Fruit fly (Drosophila melanogaster) whole organism, embryonic: Measurements from ENCODE around the gene Rbp4.
A peak's percentile ranks its signal among the peaks of the same experiment; 100 is the strongest.

Experiments
- Atf6 ChIP-seq: fragments of 200-800 bp; sonication (Bioruptor generic); IDR thresholded peaks from 2 replicates; pipeline ENCODE4 v1.3.6; 2022; ENCODE audit warnings: missing biosample characterization, missing genetic modification characterization
- B-H1 ChIP-seq: fragments of 200-800 bp; sonication (Bioruptor generic); IDR thresholded peaks from 3 replicates; pipeline ENCODE4 v1.3.6; 2022; ENCODE audit warnings: missing biosample characterization, missing genetic modification characterization
- CG11695 ChIP-seq: fragments of 200-800 bp; sonication (Bioruptor generic); IDR thresholded peaks from 3 replicates; pipeline ENCODE4 v1.3.6; 2022; ENCODE audit warnings: missing biosample characterization, missing genetic modification characterization
- CG12744 ChIP-seq: fragments of 200-800 bp; sonication (Bioruptor generic); optimal IDR thresholded peaks from 2 replicates; lab custom pipeline; 2016; ENCODE audit warnings: missing biosample characterization, missing genetic modification characterization
- CG12769 ChIP-seq: fragments of 200-800 bp; sonication (Bioruptor generic); optimal IDR thresholded peaks from 2 replicates; lab custom pipeline; 2019; ENCODE audit warnings: missing biosample characterization, mild to moderate bottlenecking, missing genetic modification characterization, moderate library complexity
- CG13296 ChIP-seq: fragments of 200-800 bp; sonication (Bioruptor generic); optimal IDR thresholded peaks from 3 replicates; lab custom pipeline; 2018; ENCODE audit warnings: missing biosample characterization, mild to moderate bottlenecking, missing genetic modification characterization
- CG13424 ChIP-seq: fragments of 200-800 bp; sonication (Bioruptor generic); optimal IDR thresholded peaks from 2 replicates; lab custom pipeline; 2019; ENCODE audit warnings: missing biosample characterization, mild to moderate bottlenecking, missing genetic modification characterization, moderate library complexity
- CG15479 ChIP-seq: fragments of 200-800 bp; sonication (Bioruptor generic); optimal IDR thresholded peaks from 3 replicates; lab custom pipeline; 2019; ENCODE audit warnings: missing biosample characterization, mild to moderate bottlenecking, missing genetic modification characterization, moderate library complexity
- CG17385 ChIP-seq: fragments of 200-800 bp; sonication (Bioruptor generic); optimal IDR thresholded peaks from 3 replicates; lab custom pipeline; 2018; ENCODE audit warnings: missing biosample characterization, mild to moderate bottlenecking, missing genetic modification characterization
- CG17568 ChIP-seq: fragments of 200-800 bp; sonication (Bioruptor generic); optimal IDR thresholded peaks from 2 replicates; lab custom pipeline; 2018; ENCODE audit warnings: missing biosample characterization, mild to moderate bottlenecking, missing genetic modification characterization, moderate library complexity
- CG1832 ChIP-seq: fragments of 200-800 bp; sonication (Bioruptor generic); optimal IDR thresholded peaks from 2 replicates; lab custom pipeline; 2017; ENCODE audit warnings: missing biosample characterization, mild to moderate bottlenecking, missing genetic modification characterization, inconsistent platforms
- CG3163 ChIP-seq: fragments of 200-800 bp; sonication (Bioruptor generic); optimal IDR thresholded peaks from 3 replicates; lab custom pipeline; 2016; ENCODE audit warnings: missing biosample characterization, missing genetic modification characterization
- CG32767 ChIP-seq: fragments of 200-800 bp; sonication (Bioruptor generic); IDR thresholded peaks from 2 replicates; pipeline ENCODE4 v1.3.6; 2022; ENCODE audit warnings: missing biosample characterization, missing genetic modification characterization
- CG34376 ChIP-seq: fragments of 200-800 bp; sonication (Bioruptor generic); optimal IDR thresholded peaks from 2 replicates; lab custom pipeline; 2018; ENCODE audit warnings: missing biosample characterization, mild to moderate bottlenecking, missing genetic modification characterization
- CG4328 ChIP-seq: fragments of 200-800 bp; sonication (Bioruptor generic); optimal IDR thresholded peaks from 3 replicates; lab custom pipeline; 2017; ENCODE audit warnings: missing biosample characterization, missing genetic modification reagents, missing genetic modification characterization
- CG5245 ChIP-seq: fragments of 200-800 bp; sonication (Bioruptor generic); optimal IDR thresholded peaks from 3 replicates; lab custom pipeline; 2016; ENCODE audit warnings: missing biosample characterization, missing genetic modification characterization
- CG6813 ChIP-seq: fragments of 200-800 bp; sonication (Bioruptor generic); optimal IDR thresholded peaks from 2 replicates; lab custom pipeline; 2017; ENCODE audit warnings: missing biosample characterization, missing genetic modification characterization, mild to moderate bottlenecking, moderate library complexity, missing genetic modification reagents
- CG8924 ChIP-seq: fragments of 200-800 bp; optimal IDR thresholded peaks from 3 replicates; lab custom pipeline; 2019; ENCODE audit warnings: missing biosample characterization, mild to moderate bottlenecking, missing genetic modification characterization, moderate library complexity
- CG9437 ChIP-seq: fragments of 200-800 bp; sonication (Bioruptor generic); optimal IDR thresholded peaks from 2 replicates; lab custom pipeline; 2018; ENCODE audit warnings: missing biosample characterization, mild to moderate bottlenecking, missing genetic modification characterization
- CG9797 ChIP-seq: fragments of 200-800 bp; sonication (Bioruptor generic); optimal IDR thresholded peaks from 3 replicates; lab custom pipeline; 2018; ENCODE audit warnings: missing biosample characterization, mild to moderate bottlenecking, missing genetic modification characterization
- Hr78 ChIP-seq, 2 experiments: fragments of 200-800 bp in 1 of 2; fragments of >200 bp in 1 of 2; sonication (Bioruptor generic) in 1 of 2; optimal IDR thresholded peaks; 2 replicates each; lab custom pipeline; 2017 to 2019; ENCODE audit warnings: missing biosample characterization in 2 of 2, missing genetic modification characterization in 2 of 2, mild to moderate bottlenecking in 1 of 2, moderate library complexity in 1 of 2
- Max ChIP-seq: fragments of 200-800 bp; sonication (Bioruptor generic); optimal IDR thresholded peaks from 2 replicates; lab custom pipeline; 2016; ENCODE audit warnings: missing biosample characterization, mild to moderate bottlenecking, missing genetic modification characterization
- Neu2 ChIP-seq: fragments of 200-800 bp; sonication (Bioruptor generic); optimal IDR thresholded peaks from 3 replicates; lab custom pipeline; 2016; ENCODE audit warnings: missing biosample characterization, missing genetic modification characterization, borderline replicate concordance
- Poxn ChIP-seq: fragments of 200-800 bp; sonication (Bioruptor generic); IDR thresholded peaks from 2 replicates; pipeline ENCODE4 v1.3.6; 2022; ENCODE audit warnings: missing biosample characterization, missing genetic modification characterization
- Stat92E ChIP-seq, 3 experiments: fragments of >200 bp in 2 of 3; fragments of 200-800 bp in 1 of 3; sonication (Bioruptor generic) in 1 of 3; optimal IDR thresholded peaks; 2 replicates each; lab custom pipeline; 2017 to 2019; ENCODE audit warnings: missing biosample characterization in 3 of 3, missing genetic modification characterization in 3 of 3, mild to moderate bottlenecking in 1 of 3, moderate library complexity in 1 of 3
- YL-1 ChIP-seq: fragments of 200-800 bp; sonication (Bioruptor generic); optimal IDR thresholded peaks from 3 replicates; lab custom pipeline; 2017; ENCODE audit warnings: missing biosample characterization, mild to moderate bottlenecking, missing genetic modification characterization
- cad ChIP-seq: fragments of >200 bp; optimal IDR thresholded peaks from 2 replicates; lab custom pipeline; 2017; ENCODE audit warnings: missing biosample characterization, missing genetic modification characterization
- caup ChIP-seq: fragments of 200-800 bp; sonication (Bioruptor generic); optimal IDR thresholded peaks from 3 replicates; lab custom pipeline; 2017; ENCODE audit warnings: missing biosample characterization, mild to moderate bottlenecking, missing genetic modification characterization, moderate library complexity; ENCODE audit not compliant: severe bottlenecking
- chinmo ChIP-seq: fragments of 200-800 bp; sonication (Bioruptor generic); IDR thresholded peaks from 4 replicates; pipeline ENCODE4 v1.3.6; 2022; ENCODE audit warnings: missing biosample characterization, missing genetic modification characterization; ENCODE audit not compliant: partially characterized antibody
- crp ChIP-seq, 2 experiments: fragments of 200-800 bp; sonication (Bioruptor generic); optimal IDR thresholded peaks; 2 replicates in 1 of 2; 3 replicates in 1 of 2; lab custom pipeline; 2017; ENCODE audit warnings: missing biosample characterization in 2 of 2, missing genetic modification characterization in 2 of 2, mild to moderate bottlenecking in 1 of 2, moderate library complexity in 1 of 2
- eve ChIP-seq, 2 experiments: fragments of >200 bp; optimal IDR thresholded peaks; 2 replicates each; lab custom pipeline; 2017; ENCODE audit warnings: missing biosample characterization in 2 of 2, missing genetic modification characterization in 2 of 2
- fd3F ChIP-seq: fragments of 200-800 bp; sonication (Bioruptor generic); optimal IDR thresholded peaks from 2 replicates; lab custom pipeline; 2018; ENCODE audit warnings: missing biosample characterization, mild to moderate bottlenecking, missing genetic modification characterization, moderate library complexity
- insv ChIP-seq, 2 experiments: fragments of 200-800 bp; sonication (Bioruptor generic); optimal IDR thresholded peaks; 3 replicates each; lab custom pipeline; 2016 to 2018; ENCODE audit warnings: missing biosample characterization in 2 of 2, missing genetic modification characterization in 2 of 2
- jumu ChIP-seq: fragments of 200-800 bp; sonication (Bioruptor generic); optimal IDR thresholded peaks from 3 replicates; lab custom pipeline; 2016; ENCODE audit warnings: missing biosample characterization, missing genetic modification characterization
- kay ChIP-seq: fragments of 200-800 bp; sonication (Bioruptor generic); optimal IDR thresholded peaks from 2 replicates; lab custom pipeline; 2016; ENCODE audit warnings: missing biosample characterization, missing genetic modification characterization
- lbe ChIP-seq: fragments of 200-800 bp; sonication (Bioruptor generic); optimal IDR thresholded peaks from 2 replicates; lab custom pipeline; 2016; ENCODE audit warnings: missing biosample characterization, mild to moderate bottlenecking, missing genetic modification characterization
- pan ChIP-seq, 4 experiments: fragments of >200 bp in 3 of 4; fragments of 200-800 bp in 1 of 4; sonication (Bioruptor generic) in 1 of 4; optimal IDR thresholded peaks in 3 of 4; IDR thresholded peaks in 1 of 4; 2 replicates each; pipeline versions ENCODE4 v1.3.6 to Lab custom; 2017 to 2022; ENCODE audit warnings: missing biosample characterization in 2 of 4, missing genetic modification characterization in 2 of 4, mixed read lengths in 1 of 4
- peb ChIP-seq: fragments of 200-800 bp; sonication (Bioruptor generic); IDR thresholded peaks from 2 replicates; pipeline ENCODE4 v1.3.6; 2022; ENCODE audit warnings: missing biosample characterization, missing genetic modification characterization
- row ChIP-seq: fragments of 200-800 bp; sonication (Bioruptor generic); IDR thresholded peaks from 3 replicates; pipeline ENCODE4 v1.3.6; 2022; ENCODE audit warnings: missing biosample characterization, missing genetic modification characterization
- scrt ChIP-seq: fragments of 200-800 bp; sonication (Bioruptor generic); optimal IDR thresholded peaks from 2 replicates; lab custom pipeline; 2018; ENCODE audit warnings: missing biosample characterization, mild to moderate bottlenecking, missing genetic modification characterization, moderate library complexity
- sens ChIP-seq: fragments of 200-800 bp; sonication (Bioruptor generic); peaks from one replicate; lab custom pipeline; 2016; ENCODE audit warnings: missing biosample characterization, missing genetic modification characterization
- sug ChIP-seq: fragments of 200-800 bp; optimal IDR thresholded peaks from 2 replicates; lab custom pipeline; 2019; ENCODE audit warnings: missing biosample characterization, mild to moderate bottlenecking, missing genetic modification characterization, moderate library complexity
- tna ChIP-seq: fragments of 200-800 bp; sonication (Bioruptor generic); IDR thresholded peaks from 2 replicates; pipeline ENCODE4 v1.3.6; 2022; ENCODE audit warnings: missing biosample characterization, missing genetic modification characterization; ENCODE audit not compliant: partially characterized antibody
- unpg ChIP-seq: fragments of 200-800 bp; sonication (Bioruptor generic); optimal IDR thresholded peaks from 3 replicates; lab custom pipeline; 2018; ENCODE audit warnings: missing biosample characterization, mild to moderate bottlenecking, missing genetic modification characterization, moderate library complexity
- vfl ChIP-seq: fragments of 200-800 bp; sonication (Bioruptor generic); optimal IDR thresholded peaks from 2 replicates; lab custom pipeline; 2016; ENCODE audit warnings: missing biosample characterization, missing genetic modification characterization
- zf30C ChIP-seq: fragments of 200-800 bp; sonication (Bioruptor generic); optimal IDR thresholded peaks from 3 replicates; lab custom pipeline; 2018; ENCODE audit warnings: missing biosample characterization, mild to moderate bottlenecking, missing genetic modification characterization

Rbp4 gene

DNA sequence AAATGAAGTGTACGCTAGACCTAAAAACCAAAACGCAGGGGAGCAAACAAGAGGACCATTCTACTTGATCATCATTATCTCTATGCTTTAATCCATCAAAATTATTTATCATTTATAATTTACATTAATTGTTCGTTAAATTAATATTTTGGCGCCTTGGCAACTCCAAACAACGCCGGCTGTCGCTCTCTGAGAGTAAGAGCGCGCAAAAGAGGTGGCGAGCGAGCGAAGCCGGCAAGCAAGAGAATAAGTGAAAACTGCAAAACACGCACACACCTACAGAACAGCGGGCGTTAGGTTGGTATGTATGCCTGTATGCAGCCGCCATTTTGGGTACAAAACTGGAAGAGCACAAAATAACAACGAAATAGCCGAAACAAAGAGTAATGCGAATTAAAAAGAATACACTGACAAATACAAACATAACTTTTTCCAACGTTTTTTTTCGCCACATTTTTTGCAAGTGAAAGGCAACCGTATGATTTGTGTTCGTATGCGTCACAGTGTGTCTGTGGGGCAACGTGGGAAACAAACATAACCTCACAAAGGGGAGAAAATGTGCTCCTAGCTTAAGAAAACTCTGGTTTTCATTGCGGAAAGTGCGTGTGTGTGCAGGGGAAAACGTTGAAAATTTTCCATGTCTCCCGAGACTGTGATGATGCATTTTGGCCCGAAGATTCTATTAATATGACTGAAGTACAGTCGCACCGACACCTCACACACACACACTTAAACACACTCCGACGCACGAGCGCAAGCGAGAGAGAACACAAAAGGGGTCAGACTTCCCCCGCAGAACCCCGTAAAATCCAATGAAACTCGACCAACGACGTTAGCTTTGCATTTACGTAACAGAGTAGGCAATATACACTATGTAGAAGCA, 11.2 kb downstream of the Rbp4 start (continued):
- no peak for TF ChIP-seq crp (GFP tag; optimal IDR thresholded peaks at IDR 0.05; lab: Kevin White, UChicago)
- TF ChIP-seq CG17385 (GFP tag; lab: Kevin White, UChicago) = peak; percentile 32
- TF ChIP-seq Neu2 (GFP tag; lab: Kevin White, UChicago) = peak; percentile 71
- no peak for TF ChIP-seq CG5245 (GFP tag; lab: Kevin White, UChicago)
- TF ChIP-seq CG6813 = peak; percentile 59
- peak; percentile 42; the same call in 1 of the 3 replicates for TF ChIP-seq CG11695 (GFP tag; lab: Robert Waterston, UW)
- peak; percentile 8 for TF ChIP-seq CG15479 (GFP tag; lab: Kevin White, UChicago)
- TF ChIP-seq CG9797 = no peak
- TF ChIP-seq eve (GFP tag; optimal IDR thresholded peaks at IDR 0.05; lab: Kevin White, UChicago) = peak in 1 of 2 experiments; percentile 13
- TF ChIP-seq CG9437 (GFP tag; lab: Kevin White, UChicago) = peak; percentile 92
- TF ChIP-seq CG13424 = peak; percentile 59
- TF ChIP-seq cad = no peak
- TF ChIP-seq CG12769 (tag; lab: Kevin White, UChicago) = peak; percentile 17
- TF ChIP-seq CG17568 (GFP tag; lab: Kevin White, UChicago) = peak; percentile 63
- no peak for TF ChIP-seq unpg (GFP tag; lab: Kevin White, UChicago)
- TF ChIP-seq kay (GFP tag; lab: Kevin White, UChicago) = peak; percentile 6
- peak; percentile 92 for TF ChIP-seq CG3163 (GFP tag; lab: Kevin White, UChicago)
- peak; percentile 46 for TF ChIP-seq Max (GFP tag; lab: Kevin White, UChicago)
- TF ChIP-seq CG13296 (GFP tag; lab: Kevin White, UChicago) = peak; percentile 27
- TF ChIP-seq fd3F (GFP tag; lab: Kevin White, UChicago) = peak; percentile 8
- TF ChIP-seq row (GFP tag; lab: Robert Waterston, UW) = peak; percentile 68; the same call in 1 of the 3 replicates
- TF ChIP-seq CG12744 (GFP tag; lab: Kevin White, UChicago) = no peak
- peak; percentile 59; the same call in 1 of the 2 replicates for TF ChIP-seq Atf6 (GFP tag; lab: Robert Waterston, UW)
- TF ChIP-seq scrt (GFP tag; lab: Kevin White, UChicago) = peak; percentile 43
- no peak for TF ChIP-seq Hr78 (GFP tag; optimal IDR thresholded peaks at IDR 0.05; lab: Kevin White, UChicago)
- TF ChIP-seq lbe (GFP tag; lab: Kevin White, UChicago) = peak; percentile 54
- TF ChIP-seq pan (optimal IDR thresholded peaks at IDR 0.05; lab: Kevin White, UChicago) = no peak
- TF ChIP-seq pan (GFP tag; optimal IDR thresholded peaks at IDR 0.05 in 1 of 2, IDR thresholded peaks at IDR 0.05 in 1 of 2) = peak in 1 of 2 experiments; percentile 55
- TF ChIP-seq CG1832 (GFP tag; lab: Kevin White, UChicago) = peak; percentile 53
- peak; percentile 63 for TF ChIP-seq CG32767 (GFP tag; lab: Robert Waterston, UW)
- peak; percentile 83 for TF ChIP-seq YL-1
- TF ChIP-seq Stat92E (GFP tag; optimal IDR thresholded peaks at IDR 0.05; lab: Kevin White, UChicago) = no peak
- no peak for TF ChIP-seq Poxn
- TF ChIP-seq B-H1 (GFP tag; lab: Robert Waterston, UW) = peak; percentile 27; the same call in 1 of the 3 replicates
- TF ChIP-seq CG8924 (tag; lab: Kevin White, UChicago) = peak; percentile 46
- TF ChIP-seq peb (GFP tag; lab: Robert Waterston, UW) = peak; percentile 6; the same call in 1 of the 2 replicates
- TF ChIP-seq insv (GFP tag; optimal IDR thresholded peaks at IDR 0.05; lab: Kevin White, UChicago) = peak in 1 of 2 experiments; percentile 33
- peak; percentile 41 for TF ChIP-seq sug (tag; lab: Kevin White, UChicago)
- TF ChIP-seq sens (GFP tag; lab: Kevin White, UChicago) = peak; percentile 7
- peak; percentile 4 for TF ChIP-seq caup (GFP tag; lab: Kevin White, UChicago)
- peak; percentile 68 for TF ChIP-seq zf30C (GFP tag; lab: Kevin White, UChicago)
- TF ChIP-seq jumu (GFP tag; lab: Kevin White, UChicago) = no peak
- peak; percentile 24 for TF ChIP-seq CG4328 (GFP tag; lab: Kevin White, UChicago)
- TF ChIP-seq tna (GFP tag; lab: Robert Waterston, UW) = no peak
- TF ChIP-seq vfl (GFP tag; lab: Kevin White, UChicago) = peak; percentile 32
- peak; percentile 17 for TF ChIP-seq CG34376 (GFP tag; lab: Kevin White, UChicago)
- peak; percentile 88; the same call in 2 of the 4 replicates for TF ChIP-seq chinmo
